Worm (Caenorhabditis elegans): ENCODE data around the gene T24D5.6.

DNA sequence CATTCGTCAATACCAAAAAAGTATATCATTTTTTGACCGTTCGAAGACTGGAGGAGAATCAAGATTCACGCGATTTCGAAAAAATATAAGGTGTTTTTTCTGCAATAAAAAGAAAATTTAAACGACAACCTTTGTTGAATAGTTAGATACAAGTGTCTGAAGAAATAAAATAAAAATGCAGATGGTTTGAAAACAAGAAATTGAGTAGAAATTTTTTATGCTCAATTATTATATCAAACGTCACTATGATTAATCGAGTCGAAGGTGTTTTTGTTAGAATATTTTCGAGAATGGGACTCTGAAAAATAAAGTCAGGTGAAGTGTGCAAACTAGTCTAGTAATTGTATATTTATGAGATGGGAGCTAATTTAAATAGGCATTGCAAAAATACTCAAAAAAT is 37.0 kb downstream of the T24D5.6 start, which contains the start of gene R09A8.5:
- no peak for TF ChIP-seq lin-11 (tag; optimal IDR thresholded peaks at IDR 0.05)
- TF ChIP-seq pax-1 (tag; optimal IDR thresholded peaks at IDR 0.05), result no peak
- TF ChIP-seq syd-9 (tag; optimal IDR thresholded peaks at IDR 0.05), result no peak
- no peak for TF ChIP-seq ama-1 (optimal IDR thresholded peaks at IDR 0.05)
- TF ChIP-seq zip-5 (tag; optimal IDR thresholded peaks at IDR 0.05), result no peak
- TF ChIP-seq unc-55 (GFP tag; optimal IDR thresholded peaks at IDR 0.05), result no peak
- TF ChIP-seq nhr-11 (tag; optimal IDR thresholded peaks at IDR 0.05), result no peak
- no peak for TF ChIP-seq ets-4 (tag; optimal IDR thresholded peaks at IDR 0.05)
